Worm (Caenorhabditis elegans) whole organism, L1 larva: ENCODE measurements around the gene F10E9.10.

Experiments used
- F16B12.6 ChIP-seq: fragments of 150-350 bp; optimal IDR thresholded peaks from 2 replicates; lab custom pipeline; 2014; ENCODE audit warnings: missing biosample characterization, missing genetic modification characterization
- Y116A8C.19 ChIP-seq: sonication (generic microtip); optimal IDR thresholded peaks from 2 replicates; lab custom pipeline; 2016; ENCODE audit warnings: missing compliant biosample characterization, missing genetic modification characterization, borderline replicate concordance
- alr-1 ChIP-seq: fragments of 200-800 bp; sonication (Bioruptor generic); optimal IDR thresholded peaks from 2 replicates; lab custom pipeline; 2018; ENCODE audit warnings: borderline replicate concordance, mild to moderate bottlenecking, missing genetic modification characterization, missing compliant biosample characterization
- aly-2 ChIP-seq: fragments of 150-350 bp; optimal IDR thresholded peaks from 2 replicates; lab custom pipeline; 2014; ENCODE audit warnings: missing biosample characterization, missing genetic modification characterization
- ama-1 ChIP-seq: fragments of 150-350 bp; optimal IDR thresholded peaks from 2 replicates; lab custom pipeline; 2014
- blmp-1 ChIP-seq: fragments of 150-350 bp; optimal IDR thresholded peaks from 2 replicates; lab custom pipeline; 2014; ENCODE audit warnings: missing biosample characterization, missing genetic modification characterization
- ceh-82 ChIP-seq, 3 experiments: fragments of 150-350 bp in 1 of 3; sonication (generic microtip) in 2 of 3; optimal IDR thresholded peaks; 2 replicates each; lab custom pipeline; 2014 to 2017; ENCODE audit warnings: missing biosample characterization in 3 of 3, missing genetic modification characterization in 3 of 3
- ceh-90 ChIP-seq: sonication (generic microtip); optimal IDR thresholded peaks from 2 replicates; lab custom pipeline; 2016; ENCODE audit warnings: missing genetic modification characterization, missing compliant biosample characterization
- ces-1 ChIP-seq: fragments of 150-350 bp; optimal IDR thresholded peaks from 2 replicates; lab custom pipeline; 2014; ENCODE audit warnings: missing biosample characterization, missing genetic modification reagents, missing genetic modification characterization
- dsc-1 ChIP-seq: sonication (generic microtip); optimal IDR thresholded peaks from 2 replicates; lab custom pipeline; 2016; ENCODE audit warnings: mild to moderate bottlenecking, missing genetic modification characterization, missing compliant biosample characterization
- efl-1 ChIP-seq, 4 experiments: fragments of 150-350 bp; optimal IDR thresholded peaks in 3 of 4; peaks in 1 of 4; 1 replicate in 1 of 4; 2 replicates in 3 of 4; lab custom pipeline; 2014; ENCODE audit warnings: missing biosample characterization in 2 of 4, missing genetic modification characterization in 2 of 4, missing genetic modification reagents in 2 of 4
- egl-27 ChIP-seq, 2 experiments: fragments of 150-350 bp in 1 of 2; sonication (generic microtip); optimal IDR thresholded peaks; 3 replicates each; lab custom pipeline; 2017 to 2018; ENCODE audit warnings: missing biosample characterization in 2 of 2, missing genetic modification characterization in 2 of 2, missing genetic modification reagents in 2 of 2
- elt-2 ChIP-seq: sonication (generic microtip); optimal IDR thresholded peaks from 2 replicates; lab custom pipeline; 2016; ENCODE audit warnings: missing genetic modification characterization, mild to moderate bottlenecking, inconsistent platforms, missing compliant biosample characterization, missing genetic modification reagents
- ets-5 ChIP-seq: fragments of 200-800 bp; sonication (Bioruptor generic); IDR thresholded peaks from 2 replicates; pipeline ENCODE4 v1.3.6; 2022; ENCODE audit warnings: missing genetic modification characterization, missing compliant biosample characterization
- fkh-4 ChIP-seq: sonication (generic microtip); optimal IDR thresholded peaks from 2 replicates; lab custom pipeline; 2016; ENCODE audit warnings: missing compliant biosample characterization, missing genetic modification characterization, borderline replicate concordance
- fos-1 ChIP-seq: fragments of 150-350 bp; optimal IDR thresholded peaks from 2 replicates; lab custom pipeline; 2014; ENCODE audit warnings: missing biosample characterization, missing genetic modification characterization
- hpl-2 ChIP-seq: fragments of 150-350 bp; optimal IDR thresholded peaks from 2 replicates; lab custom pipeline; 2014; ENCODE audit warnings: missing biosample characterization, missing genetic modification reagents, missing genetic modification characterization
- irx-1 ChIP-seq: sonication (generic microtip); optimal IDR thresholded peaks from 2 replicates; lab custom pipeline; 2016; ENCODE audit warnings: missing genetic modification characterization, missing compliant biosample characterization
- jun-1 ChIP-seq: fragments of 150-350 bp; optimal IDR thresholded peaks from 2 replicates; lab custom pipeline; 2014; ENCODE audit warnings: missing biosample characterization, missing genetic modification reagents, missing genetic modification characterization
- lin-39 ChIP-seq: fragments of 150-350 bp; optimal IDR thresholded peaks from 2 replicates; lab custom pipeline; 2014; ENCODE audit warnings: missing biosample characterization, missing genetic modification reagents, missing genetic modification characterization
- nhr-11 ChIP-seq: fragments of 150-350 bp; optimal IDR thresholded peaks from 2 replicates; lab custom pipeline; 2014; ENCODE audit warnings: missing biosample characterization, missing genetic modification characterization
- nhr-28 ChIP-seq: fragments of 150-350 bp; optimal IDR thresholded peaks from 2 replicates; lab custom pipeline; 2014; ENCODE audit warnings: missing biosample characterization, missing genetic modification characterization
- nhr-71 ChIP-seq: sonication (generic microtip); optimal IDR thresholded peaks from 2 replicates; lab custom pipeline; 2016; ENCODE audit warnings: mild to moderate bottlenecking, missing genetic modification characterization, moderate library complexity, missing compliant biosample characterization
- nhr-76 ChIP-seq: sonication (generic microtip); optimal IDR thresholded peaks from 2 replicates; lab custom pipeline; 2017; ENCODE audit warnings: missing biosample characterization, missing genetic modification characterization
- nhr-90 ChIP-seq: sonication (generic microtip); optimal IDR thresholded peaks from 2 replicates; lab custom pipeline; 2016; ENCODE audit warnings: mild to moderate bottlenecking, missing genetic modification characterization, missing compliant biosample characterization; ENCODE audit not compliant: poor library complexity
- pag-3 ChIP-seq: sonication (generic microtip); optimal IDR thresholded peaks from 2 replicates; lab custom pipeline; 2017; ENCODE audit warnings: missing genetic modification characterization, mild to moderate bottlenecking, missing compliant biosample characterization, antibody characterized with exemption, borderline replicate concordance; ENCODE audit not compliant: insufficient read depth
- pax-3 ChIP-seq: fragments of 200-800 bp; sonication (Bioruptor generic); optimal IDR thresholded peaks from 2 replicates; lab custom pipeline; 2018; ENCODE audit warnings: mild to moderate bottlenecking, missing genetic modification characterization, moderate library complexity, missing compliant biosample characterization
- rnt-1 ChIP-seq: sonication (generic microtip); optimal IDR thresholded peaks from 2 replicates; lab custom pipeline; 2016; ENCODE audit warnings: mild to moderate bottlenecking, missing genetic modification characterization, moderate library complexity, missing compliant biosample characterization
- snpc-4 ChIP-seq: fragments of 150-350 bp; optimal IDR thresholded peaks from 2 replicates; lab custom pipeline; 2014; ENCODE audit warnings: missing biosample characterization, missing genetic modification characterization
- sptf-1 ChIP-seq: fragments of 150-350 bp; optimal IDR thresholded peaks from 2 replicates; lab custom pipeline; 2014; ENCODE audit warnings: missing biosample characterization, missing genetic modification characterization
- tbx-2 ChIP-seq: sonication (generic microtip); optimal IDR thresholded peaks from 2 replicates; lab custom pipeline; 2016; ENCODE audit warnings: missing genetic modification characterization, missing compliant biosample characterization
- unc-62 ChIP-seq: fragments of 150-350 bp; optimal IDR thresholded peaks from 2 replicates; lab custom pipeline; 2014; ENCODE audit warnings: missing biosample characterization, missing genetic modification reagents, missing genetic modification characterization
- unc-98 ChIP-seq: fragments of 200-800 bp; sonication (Bioruptor generic); IDR thresholded peaks from 2 replicates; pipeline ENCODE4 v1.3.6; 2022; ENCODE audit warnings: missing genetic modification characterization, missing compliant biosample characterization
- vab-15 ChIP-seq: sonication (generic microtip); optimal IDR thresholded peaks from 2 replicates; lab custom pipeline; 2017; ENCODE audit warnings: missing genotype, mild to moderate bottlenecking, missing genetic modification characterization, missing compliant biosample characterization
- xbp-1 ChIP-seq: sonication (generic microtip); optimal IDR thresholded peaks from 2 replicates; lab custom pipeline; 2016; ENCODE audit warnings: missing genetic modification characterization, missing compliant biosample characterization
- zag-1 ChIP-seq: fragments of 150-350 bp; optimal IDR thresholded peaks from 2 replicates; lab custom pipeline; 2014; ENCODE audit warnings: missing biosample characterization, missing genetic modification characterization

The F10E9.10 gene

DNA sequence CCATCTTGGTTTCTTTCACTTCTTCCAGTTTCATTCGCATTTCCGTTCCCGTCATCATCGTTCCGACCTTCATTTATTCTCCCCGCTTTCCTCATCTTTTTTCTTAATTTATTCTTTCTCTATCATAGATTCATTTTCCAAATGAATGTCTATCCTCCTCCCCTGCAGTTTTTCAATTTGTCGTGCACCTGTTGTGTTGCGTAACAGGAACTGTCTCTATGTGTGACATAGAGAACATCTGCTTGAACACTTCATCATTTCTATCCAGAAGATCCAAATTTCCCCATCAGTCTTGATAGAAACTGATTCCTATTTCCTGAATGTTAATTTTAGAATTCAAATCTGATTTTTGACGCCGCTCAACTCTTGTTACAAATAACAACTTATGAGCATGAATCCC lies 36.6 kb downstream of the F10E9.10 start (continued):
- no peak for TF ChIP-seq zag-1 (tag; lab: Kevin White, UChicago)

DNA sequence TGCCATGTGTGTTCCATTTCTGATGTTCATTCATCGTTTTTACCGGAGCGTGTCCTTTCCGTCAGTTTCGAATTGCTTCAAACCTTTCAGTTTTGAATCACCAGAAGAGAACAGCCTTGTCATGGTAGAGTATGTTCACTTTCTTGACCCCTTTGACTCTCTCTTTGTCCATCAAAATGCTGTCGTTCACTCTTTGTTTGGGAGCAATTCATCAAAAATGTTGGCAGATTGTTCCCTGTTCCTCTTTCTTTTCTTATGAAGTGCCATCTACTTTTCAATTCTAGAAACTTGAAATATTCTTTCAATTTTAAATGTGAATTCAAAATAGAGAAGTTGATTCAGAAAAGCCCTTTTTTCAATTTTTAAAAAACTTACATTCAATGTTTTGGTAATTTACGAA lies 38.8 kb downstream of the F10E9.10 start:
- TF ChIP-seq blmp-1 (tag; lab: Kevin White, UChicago) (no peak), xbp-1 (no peak), fos-1 (no peak), rnt-1 (tag; lab: Kevin White, UChicago) (no peak), fkh-4 (no peak), nhr-90 (no peak), nhr-11 (tag; lab: Kevin White, UChicago) (no peak), egl-27 (tag; optimal IDR thresholded peaks at IDR 0.05; lab: Kevin White, UChicago) (no peak), nhr-76 (tag; lab: Kevin White, UChicago) (no peak), elt-2 (tag; lab: Kevin White, UChicago) (no peak)

DNA sequence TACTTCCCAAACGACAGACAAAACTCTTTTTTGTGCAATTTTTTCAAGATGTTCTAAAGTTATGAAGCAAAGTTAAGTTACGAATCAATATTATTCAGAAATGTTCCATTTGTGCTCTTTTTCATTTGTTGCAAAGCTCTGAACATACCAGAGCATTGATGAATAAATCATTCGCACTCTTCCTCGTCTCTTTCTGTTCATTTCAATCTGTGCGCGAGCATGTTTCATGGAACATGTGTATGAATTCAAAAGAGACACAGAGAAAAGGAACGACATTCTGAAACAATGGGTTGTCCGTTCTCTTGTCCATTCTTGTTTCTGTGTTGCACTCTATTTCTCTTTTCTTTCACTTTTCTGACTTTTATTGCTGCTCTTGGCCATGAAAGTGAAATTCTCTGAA lies 39.7 kb downstream of the F10E9.10 start:
- TF ChIP-seq hpl-2: no peak
- TF ChIP-seq F16B12.6 (tag; lab: Kevin White, UChicago): no peak
- no peak for TF ChIP-seq ceh-82 (tag; optimal IDR thresholded peaks at IDR 0.05; lab: Kevin White, UChicago)
- no peak for TF ChIP-seq ama-1 (lab: Kevin White, UChicago)
- no peak for TF ChIP-seq ets-5 (GFP tag; lab: Robert Waterston, UW)
- TF ChIP-seq ces-1 (GFP tag; lab: Kevin White, UChicago): no peak
- TF ChIP-seq snpc-4: no peak
- TF ChIP-seq, all 84 proteins: peak for 0

DNA sequence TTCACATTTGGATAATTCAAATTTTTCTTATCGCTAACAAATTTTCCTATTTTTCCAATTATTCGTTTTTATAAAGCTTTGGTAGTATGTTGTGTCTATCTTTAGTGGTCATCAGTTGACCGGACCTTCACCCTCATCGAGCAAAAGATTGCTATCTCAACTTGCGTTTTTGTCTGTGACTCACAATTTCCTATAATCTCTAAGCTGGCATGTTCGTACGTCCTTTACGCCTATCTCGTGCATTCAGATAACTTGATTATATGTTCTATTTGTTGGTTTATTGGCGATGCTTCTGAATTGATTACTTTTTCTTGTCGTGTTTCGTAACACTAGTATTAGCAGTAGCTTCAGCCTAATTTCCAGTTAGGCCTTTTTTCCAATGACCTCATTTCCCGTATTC lies 40.5 kb downstream of the F10E9.10 start:
- no peak for TF ChIP-seq pax-3 (tag; lab: Kevin White, UChicago)
- no peak for TF ChIP-seq sptf-1
- TF ChIP-seq unc-98 (GFP tag; lab: Robert Waterston, UW): no peak
- no peak for TF ChIP-seq dsc-1 (tag; lab: Kevin White, UChicago)
- no peak for TF ChIP-seq lin-39 (tag; lab: Kevin White, UChicago)
- TF ChIP-seq Y116A8C.19 (tag; lab: Kevin White, UChicago): no peak
- TF ChIP-seq, all 84 proteins: peak for 0

ce11 chrIII:8278801-8279200 lies 41.3 kb downstream of the F10E9.10 start, which contains the start of gene mig-10:
Gene mig-10, plus strand, starts transcription at chrIII:8279101.
- no peak for TF ChIP-seq egl-27 (tag; optimal IDR thresholded peaks at IDR 0.05; lab: Kevin White, UChicago)
- no peak for TF ChIP-seq fos-1
- no peak for TF ChIP-seq nhr-28 (tag; lab: Kevin White, UChicago)
- TF ChIP-seq snpc-4: no peak
- TF ChIP-seq ets-5 (GFP tag; lab: Robert Waterston, UW): no peak
- no peak for TF ChIP-seq ceh-82 (tag; optimal IDR thresholded peaks at IDR 0.05; lab: Kevin White, UChicago)
- TF ChIP-seq F16B12.6 (tag; lab: Kevin White, UChicago): no peak
- TF ChIP-seq nhr-71: no peak
- no peak for TF ChIP-seq tbx-2

DNA sequence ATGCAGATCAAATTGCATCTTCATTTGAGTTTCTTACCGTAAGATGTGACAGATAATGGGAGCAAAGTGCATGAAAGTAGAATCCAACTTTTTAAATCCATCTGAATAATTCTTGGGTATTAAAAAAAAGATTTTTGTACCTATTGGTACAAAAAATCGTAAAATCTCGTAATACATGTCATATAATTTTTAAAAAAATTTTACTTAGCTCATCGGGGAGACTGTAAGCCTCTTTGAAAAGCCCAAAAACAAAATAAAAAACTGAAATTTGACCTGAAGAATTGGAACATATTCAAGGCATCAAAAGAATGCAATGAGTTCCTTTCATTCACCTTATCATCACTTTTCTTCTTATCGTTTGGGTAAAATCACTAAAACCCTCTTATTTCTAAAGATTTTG lies 44.2 kb downstream of the F10E9.10 start, which contains the start of gene clec-160:
Gene clec-160 (minus strand): TSS at position 101 of the 400 bp plus-strand sequence.
- TF ChIP-seq aly-2 (tag; lab: Kevin White, UChicago) (no peak), vab-15 (tag; lab: Kevin White, UChicago) (no peak), irx-1 (tag; lab: Kevin White, UChicago) (no peak), pag-3 (tag; lab: Kevin White, UChicago) (no peak), efl-1 (optimal IDR thresholded peaks at IDR 0.05; lab: Kevin White, UChicago) (no peak), efl-1 (GFP tag; optimal IDR thresholded peaks at IDR 0.05 in 1 of 2; lab: Kevin White, UChicago) (no peak), ceh-90 (tag; lab: Kevin White, UChicago) (no peak), F16B12.6 (tag; lab: Kevin White, UChicago) (no peak), Y116A8C.19 (tag; lab: Kevin White, UChicago) (no peak), alr-1 (tag; lab: Kevin White, UChicago) (no peak), unc-62 (no peak), jun-1 (tag; lab: Kevin White, UChicago) (no peak)
